Fruit fly (Drosophila melanogaster): ENCODE data around the gene PNUTS.

The PNUTS gene

DNA sequence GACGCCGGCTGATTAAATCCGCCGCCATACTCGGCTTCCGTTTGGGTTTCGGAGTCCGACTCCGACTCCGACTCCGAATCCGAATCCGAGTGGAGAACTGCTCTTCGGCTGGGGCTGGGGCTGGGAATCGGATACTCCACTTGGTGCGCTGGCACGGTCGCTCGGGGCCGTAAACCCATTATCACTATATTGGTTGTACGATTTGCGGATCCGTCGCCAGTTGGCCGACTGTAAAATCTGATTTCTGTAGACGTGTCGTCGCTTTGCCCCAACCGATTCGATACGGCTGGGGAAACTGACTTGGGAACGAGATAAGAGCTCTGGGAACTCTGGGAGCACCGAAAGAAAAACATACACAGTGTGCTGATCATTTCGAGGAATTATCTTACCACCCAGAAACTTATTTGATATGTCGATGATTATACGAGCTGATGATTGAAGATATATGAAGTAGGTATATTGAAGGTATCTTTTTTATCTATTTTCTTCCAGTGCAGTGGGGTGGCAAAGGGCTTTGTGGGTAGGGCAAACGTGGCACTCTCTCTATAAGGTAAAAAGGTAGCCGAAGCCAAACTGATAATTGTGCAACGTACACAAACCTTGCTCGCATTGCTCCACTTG lies 12.3 kb upstream of the PNUTS start (continued):
- TF ChIP-seq psq (GFP tag; optimal IDR thresholded peaks at IDR 0.05), result no peak
- peak; percentile 41; the same call in 1 of the 2 replicates for TF ChIP-seq H2.0 (GFP tag; IDR thresholded peaks at IDR 0.05)
- peak; percentile 38 for TF ChIP-seq org-1 (GFP tag; optimal IDR thresholded peaks at IDR 0.05)
- TF ChIP-seq Asciz (GFP tag; optimal IDR thresholded peaks at IDR 0.05), result peak; percentile 45
- TF ChIP-seq CG12769 (tag; optimal IDR thresholded peaks at IDR 0.05), result peak; percentile 85
- peak; percentile 36; the same call in 1 of the 2 replicates for TF ChIP-seq CG31224 (GFP tag; IDR thresholded peaks at IDR 0.05)
- no peak for TF ChIP-seq scrt (GFP tag; optimal IDR thresholded peaks at IDR 0.05)
- peak; percentile 62 for TF ChIP-seq tgo (GFP tag; IDR thresholded peaks at IDR 0.05)
- TF ChIP-seq CG14710 (tag; optimal IDR thresholded peaks at IDR 0.05), result peak; percentile 10
- TF ChIP-seq CG10462 (GFP tag; optimal IDR thresholded peaks at IDR 0.05), result peak; percentile 31
- peak; percentile 56 to 57 for TF ChIP-seq Pdp1 (GFP tag; optimal IDR thresholded peaks at IDR 0.05)
- TF ChIP-seq mam (GFP tag; optimal IDR thresholded peaks at IDR 0.05), result peak; percentile 57
- peak; percentile 38 for TF ChIP-seq CG12104 (GFP tag; optimal IDR thresholded peaks at IDR 0.05)
- peak; percentile 20 for TF ChIP-seq CG17829 (tag; optimal IDR thresholded peaks at IDR 0.05)
- peak; percentile 57 for TF ChIP-seq CG7556 (GFP tag; optimal IDR thresholded peaks at IDR 0.05)
- peak; percentile 46 for TF ChIP-seq shn (GFP tag; optimal IDR thresholded peaks at IDR 0.05)
- TF ChIP-seq CG12236 (GFP tag; optimal IDR thresholded peaks at IDR 0.05), result no peak
- peak; percentile 80 for TF ChIP-seq Med (GFP tag)
- peak; percentile 40 for TF ChIP-seq zf30C (GFP tag; optimal IDR thresholded peaks at IDR 0.05)
- peak; percentile 45 for TF ChIP-seq grau (tag; optimal IDR thresholded peaks at IDR 0.05)
- peak; percentile 29 for TF ChIP-seq CG9727 (GFP tag; optimal IDR thresholded peaks at IDR 0.05)
- TF ChIP-seq inv (GFP tag; IDR thresholded peaks at IDR 0.05; ENCODE audit: partially characterized antibody), result no peak
- no peak for TF ChIP-seq CG11085 (GFP tag; IDR thresholded peaks at IDR 0.05)
- TF ChIP-seq Sox102F (GFP tag; optimal IDR thresholded peaks at IDR 0.05), result peak; percentile 82
- peak; percentile 59 for TF ChIP-seq ttk (GFP tag; IDR thresholded peaks at IDR 0.05)
- TF ChIP-seq dysf (GFP tag; IDR thresholded peaks at IDR 0.05), result peak; percentile 71
- TF ChIP-seq CG17361 (GFP tag; IDR thresholded peaks at IDR 0.05), result peak; percentile 31; the same call in 1 of the 3 replicates
- TF ChIP-seq CG4424 (GFP tag; optimal IDR thresholded peaks at IDR 0.05), result peak; percentile 32
- TF ChIP-seq Oaz (GFP tag; IDR thresholded peaks at IDR 0.05), result peak; percentile 42; the same call in 1 of the 2 replicates
- TF ChIP-seq ATbp (GFP tag; optimal IDR thresholded peaks at IDR 0.05), result peak; percentile 69
- TF ChIP-seq chif (GFP tag; optimal IDR thresholded peaks at IDR 0.05), result peak; percentile 52 to 58
- peak; percentile 14 for TF ChIP-seq Bdp1 (GFP tag; optimal IDR thresholded peaks at IDR 0.05)
- peak; percentile 16 for TF ChIP-seq nerfin-1 (tag; optimal IDR thresholded peaks at IDR 0.05)
- TF ChIP-seq pho (GFP tag; optimal IDR thresholded peaks at IDR 0.05), result peak; percentile 21
- 0 out of 2 replicates have a peak, but pooled peaks have one; percentile 11 for TF ChIP-seq dimm (GFP tag; IDR thresholded peaks at IDR 0.05)
- TF ChIP-seq CG9609 (GFP tag; optimal IDR thresholded peaks at IDR 0.05), result peak; percentile 42
- TF ChIP-seq CG6813 (GFP tag; optimal IDR thresholded peaks at IDR 0.05), result peak; percentile 41
- TF ChIP-seq maf-S (GFP tag; optimal IDR thresholded peaks at IDR 0.05), result peak; percentile 8
- no peak for TF ChIP-seq pfk (GFP tag; optimal IDR thresholded peaks at IDR 0.05)
- TF ChIP-seq croc (GFP tag; conservative IDR thresholded peaks at IDR 0.05), result peak; percentile 25; the same call in 1 of the 3 replicates
- TF ChIP-seq CG2129 (GFP tag; IDR thresholded peaks at IDR 0.05; ENCODE audit: partially characterized antibody), result no peak
- TF ChIP-seq onecut (GFP tag; IDR thresholded peaks at IDR 0.05), result 0 out of 2 replicates have a peak, but pooled peaks have one; percentile 13
- TF ChIP-seq odd (GFP tag; optimal IDR thresholded peaks at IDR 0.05), result peak; percentile 46
- peak; percentile 53; the same call in 2 of the 3 replicates for TF ChIP-seq Optix (GFP tag; IDR thresholded peaks at IDR 0.05)
- no peak for TF ChIP-seq prd (optimal IDR thresholded peaks at IDR 0.05)
- TF ChIP-seq prd (GFP tag; IDR thresholded peaks at IDR 0.05), result peak; percentile 60; the same call in 2 of the 3 replicates
- peak; percentile 30 for TF ChIP-seq HHEX (GFP tag; optimal IDR thresholded peaks at IDR 0.05)
- TF ChIP-seq CG11456 (GFP tag; IDR thresholded peaks at IDR 0.05), result no peak
- TF ChIP-seq lola (GFP tag; optimal IDR thresholded peaks at IDR 0.05), result peak in 1 of 3 experiments; percentile 7

All from whole organism, embryonic.